Worm (Caenorhabditis elegans) whole organism, young adult: ENCODE results near the gene mff-1.

Source experiments
- B0261.1 ChIP-seq: sonication (generic microtip); optimal IDR thresholded peaks from 2 replicates; lab custom pipeline; 2016; ENCODE audit warnings: mild to moderate bottlenecking, missing genetic modification characterization, moderate library complexity, missing compliant biosample characterization
- B0336.3 ChIP-seq: fragments of 200-800 bp; sonication (Bioruptor generic); IDR thresholded peaks from 2 replicates; pipeline ENCODE4 v1.3.6; 2022; ENCODE audit warnings: missing genetic modification characterization, missing compliant biosample characterization
- F23B12.7 ChIP-seq: sonication (generic microtip); optimal IDR thresholded peaks from 2 replicates; lab custom pipeline; 2017; ENCODE audit warnings: missing genetic modification characterization, mild to moderate bottlenecking, missing compliant biosample characterization, antibody characterized with exemption, moderate library complexity; ENCODE audit not compliant: insufficient read depth
- F49E8.2 ChIP-seq: sonication (generic microtip); optimal IDR thresholded peaks from 3 replicates; lab custom pipeline; 2017; ENCODE audit warnings: missing genetic modification characterization, mild to moderate bottlenecking, missing compliant biosample characterization, antibody characterized with exemption, moderate library complexity; ENCODE audit not compliant: insufficient read depth
- F57C9.4 ChIP-seq: sonication (generic microtip); optimal IDR thresholded peaks from 2 replicates; lab custom pipeline; 2017; ENCODE audit warnings: mild to moderate bottlenecking, missing genetic modification characterization, missing compliant biosample characterization
- K11D2.4 ChIP-seq: fragments of 200-800 bp; sonication (Bioruptor generic); IDR thresholded peaks from 2 replicates; pipeline ENCODE4 v1.3.6; 2022; ENCODE audit warnings: missing genetic modification reagents, missing genetic modification characterization, missing compliant biosample characterization
- K12H6.12 ChIP-seq: fragments of 200-800 bp; sonication (Bioruptor generic); optimal IDR thresholded peaks from 2 replicates; lab custom pipeline; 2018; ENCODE audit warnings: mild to moderate bottlenecking, missing genetic modification characterization, missing compliant biosample characterization
- ama-1 ChIP-seq, 3 experiments: fragments of 150-350 bp in 1 of 3; sonication (generic microtip) in 2 of 3; optimal IDR thresholded peaks; 2 replicates each; lab custom pipeline; 2014 to 2018; ENCODE audit warnings: missing biosample characterization in 2 of 3, missing genetic modification characterization in 2 of 3, missing genetic modification reagents in 2 of 3
- attf-3 ChIP-seq: fragments of 200-800 bp; sonication (Bioruptor generic); conservative IDR thresholded peaks from 2 replicates; pipeline ENCODE4 v1.3.6; 2022; ENCODE audit warnings: missing genetic modification reagents, missing genetic modification characterization, missing compliant biosample characterization
- attf-5 ChIP-seq: fragments of 200-800 bp; sonication (Bioruptor generic); optimal IDR thresholded peaks from 2 replicates; lab custom pipeline; 2018; ENCODE audit warnings: mild to moderate bottlenecking, missing genetic modification characterization, missing compliant biosample characterization
- attf-6 ChIP-seq: fragments of 200-800 bp; sonication (Bioruptor generic); IDR thresholded peaks from 2 replicates; pipeline ENCODE4 v1.3.6; 2022; ENCODE audit warnings: missing genetic modification reagents, missing genetic modification characterization, missing compliant biosample characterization
- bed-2 ChIP-seq: fragments of 200-800 bp; sonication (Bioruptor generic); IDR thresholded peaks from 2 replicates; pipeline ENCODE4 v1.3.6; 2022; ENCODE audit warnings: missing genetic modification reagents, missing genetic modification characterization, missing compliant biosample characterization
- cebp-1 ChIP-seq, 2 experiments: fragments of 200-800 bp in 1 of 2; sonication (Bioruptor generic) in 1 of 2; sonication (generic microtip) in 1 of 2; IDR thresholded peaks in 1 of 2; optimal IDR thresholded peaks in 1 of 2; 2 replicates each; pipeline versions ENCODE4 v1.3.6 to Lab custom; 2017 to 2022; ENCODE audit warnings: missing compliant biosample characterization in 2 of 2, missing genetic modification characterization in 2 of 2, mild to moderate bottlenecking in 1 of 2, missing genetic modification reagents in 1 of 2, moderate library complexity in 1 of 2
- ceh-27 ChIP-seq: fragments of 200-800 bp; sonication (Bioruptor generic); optimal IDR thresholded peaks from 2 replicates; lab custom pipeline; 2018; ENCODE audit warnings: mild to moderate bottlenecking, missing genetic modification characterization, moderate library complexity, missing compliant biosample characterization
- dox-1 ChIP-seq: fragments of 200-800 bp; sonication (Bioruptor generic); IDR thresholded peaks from 2 replicates; pipeline ENCODE4 v1.3.6; 2022; ENCODE audit warnings: missing genetic modification reagents, missing genetic modification characterization, missing compliant biosample characterization
- efl-1 ChIP-seq: fragments of 150-350 bp; optimal IDR thresholded peaks from 2 replicates; lab custom pipeline; 2014; ENCODE audit warnings: missing biosample characterization, missing genetic modification reagents, missing genetic modification characterization
- egl-44 ChIP-seq: fragments of 200-800 bp; sonication (Bioruptor generic); IDR thresholded peaks from 2 replicates; pipeline ENCODE4 v1.3.6; 2022; ENCODE audit warnings: missing genetic modification reagents, missing genetic modification characterization, missing compliant biosample characterization
- gei-17 ChIP-seq: fragments of 200-800 bp; sonication (Bioruptor generic); optimal IDR thresholded peaks from 2 replicates; lab custom pipeline; 2018; ENCODE audit warnings: mild to moderate bottlenecking, missing genetic modification characterization, missing compliant biosample characterization
- hlh-12 ChIP-seq: sonication (generic microtip); optimal IDR thresholded peaks from 2 replicates; lab custom pipeline; 2016; ENCODE audit warnings: missing genetic modification characterization, missing compliant biosample characterization
- hlh-26 ChIP-seq: fragments of 200-800 bp; sonication (Bioruptor generic); conservative IDR thresholded peaks from 2 replicates; pipeline ENCODE4 v1.3.6; 2022; ENCODE audit warnings: missing genetic modification reagents, missing genetic modification characterization, missing compliant biosample characterization
- hmg-1.2 ChIP-seq: fragments of 200-800 bp; sonication (Bioruptor generic); IDR thresholded peaks from 2 replicates; pipeline ENCODE4 v1.3.6; 2022; ENCODE audit warnings: missing genetic modification reagents, missing genetic modification characterization, missing compliant biosample characterization
- hmg-20 ChIP-seq: fragments of 200-800 bp; sonication (Bioruptor generic); IDR thresholded peaks from 2 replicates; pipeline ENCODE4 v1.3.6; 2022; ENCODE audit warnings: missing genetic modification reagents, missing genetic modification characterization, missing compliant biosample characterization
- hsf-1 ChIP-seq: fragments of 200-800 bp; sonication (Bioruptor generic); IDR thresholded peaks from 2 replicates; pipeline ENCODE4 v1.3.6; 2022; ENCODE audit warnings: missing genetic modification reagents, missing genetic modification characterization, missing compliant biosample characterization
- let-526 ChIP-seq: fragments of 200-800 bp; sonication (Bioruptor generic); IDR thresholded peaks from 2 replicates; pipeline ENCODE4 v1.3.6; 2022; ENCODE audit warnings: missing genetic modification reagents, missing genetic modification characterization, missing compliant biosample characterization
- lin-26 ChIP-seq: fragments of 200-800 bp; sonication (Bioruptor generic); IDR thresholded peaks from 2 replicates; pipeline ENCODE4 v1.3.6; 2022; ENCODE audit warnings: missing genetic modification reagents, missing genetic modification characterization, missing compliant biosample characterization
- lin-40 ChIP-seq: sonication (generic microtip); optimal IDR thresholded peaks from 2 replicates; lab custom pipeline; 2016; ENCODE audit warnings: missing genetic modification characterization, mild to moderate bottlenecking, missing compliant biosample characterization, missing genotype, missing genetic modification reagents
- madf-6 ChIP-seq: fragments of 200-800 bp; sonication (Bioruptor generic); IDR thresholded peaks from 2 replicates; pipeline ENCODE4 v1.3.6; 2022; ENCODE audit warnings: missing genetic modification reagents, missing genetic modification characterization, missing compliant biosample characterization
- mcd-1 ChIP-seq: fragments of 200-800 bp; sonication (Bioruptor generic); IDR thresholded peaks from 2 replicates; pipeline ENCODE4 v1.3.6; 2022; ENCODE audit warnings: missing genetic modification reagents, missing genetic modification characterization, missing compliant biosample characterization
- mel-28 ChIP-seq: sonication (generic microtip); optimal IDR thresholded peaks from 2 replicates; lab custom pipeline; 2016; ENCODE audit warnings: borderline replicate concordance, mild to moderate bottlenecking, missing genetic modification characterization, missing compliant biosample characterization
- mes-4 ChIP-seq: sonication (generic microtip); optimal IDR thresholded peaks from 2 replicates; lab custom pipeline; 2016; ENCODE audit warnings: missing genotype, missing genetic modification characterization, missing compliant biosample characterization
- nfyb-1 ChIP-seq: fragments of 200-800 bp; sonication (Bioruptor generic); IDR thresholded peaks from 2 replicates; pipeline ENCODE4 v1.3.6; 2022; ENCODE audit warnings: missing genetic modification reagents, missing genetic modification characterization, missing compliant biosample characterization
- nhr-80 ChIP-seq: sonication (generic microtip); optimal IDR thresholded peaks from 2 replicates; lab custom pipeline; 2016; ENCODE audit warnings: missing genetic modification characterization, missing compliant biosample characterization
- pbrm-1 ChIP-seq: fragments of 200-800 bp; sonication (Bioruptor generic); IDR thresholded peaks from 2 replicates; pipeline ENCODE4 v1.3.6; 2022; ENCODE audit warnings: missing genetic modification reagents, missing genetic modification characterization, missing compliant biosample characterization
- rcor-1 ChIP-seq: fragments of 200-800 bp; sonication (Bioruptor generic); IDR thresholded peaks from 2 replicates; pipeline ENCODE4 v1.3.6; 2022; ENCODE audit warnings: missing genetic modification reagents, missing genetic modification characterization, missing compliant biosample characterization
- rec-8 ChIP-seq, 2 experiments: sonication (generic microtip); optimal IDR thresholded peaks; 2 replicates each; lab custom pipeline; 2016; ENCODE audit warnings: mild to moderate bottlenecking in 2 of 2, missing genetic modification characterization in 2 of 2, missing genetic modification reagents in 2 of 2, missing genotype in 2 of 2, missing biosample characterization in 1 of 2, missing compliant biosample characterization in 1 of 2, moderate library complexity in 1 of 2
- rpc-1 ChIP-seq, 2 experiments: fragments of 150-350 bp in 1 of 2; sonication (generic microtip) in 1 of 2; optimal IDR thresholded peaks; 2 replicates each; lab custom pipeline; 2014 to 2018; ENCODE audit warnings: missing biosample characterization in 1 of 2, missing genetic modification characterization in 1 of 2, missing genetic modification reagents in 1 of 2, missing genotype in 1 of 2
- snpc-3.4 ChIP-seq: sonication (generic microtip); optimal IDR thresholded peaks from 2 replicates; lab custom pipeline; 2017; ENCODE audit warnings: missing genetic modification characterization, mild to moderate bottlenecking, missing compliant biosample characterization, antibody characterized with exemption, moderate library complexity, missing genotype, missing genetic modification reagents
- tbp1 ChIP-seq: fragments of 200-800 bp; sonication (Bioruptor generic); optimal IDR thresholded peaks from 2 replicates; lab custom pipeline; 2018; ENCODE audit warnings: mild to moderate bottlenecking, missing genetic modification characterization, missing compliant biosample characterization
- unc-62 ChIP-seq: fragments of 150-350 bp; optimal IDR thresholded peaks from 2 replicates; lab custom pipeline; 2014; ENCODE audit warnings: missing biosample characterization, missing genetic modification reagents, missing genetic modification characterization
- zfh-2 ChIP-seq: fragments of 200-800 bp; sonication (Bioruptor generic); conservative IDR thresholded peaks from 2 replicates; pipeline ENCODE4 v1.3.6; 2022; ENCODE audit warnings: missing genetic modification reagents, missing genetic modification characterization, missing compliant biosample characterization
- ztf-26 ChIP-seq: sonication (generic microtip); optimal IDR thresholded peaks from 2 replicates; lab custom pipeline; 2017; ENCODE audit warnings: missing genetic modification characterization, missing compliant biosample characterization
- ztf-3 ChIP-seq: fragments of 200-800 bp; sonication (Bioruptor generic); optimal IDR thresholded peaks from 2 replicates; lab custom pipeline; 2018; ENCODE audit warnings: mild to moderate bottlenecking, missing genetic modification characterization, missing compliant biosample characterization
- ztf-6 ChIP-seq: fragments of 200-800 bp; sonication (Bioruptor generic); IDR thresholded peaks from 2 replicates; pipeline ENCODE4 v1.3.6; 2022; ENCODE audit warnings: missing genetic modification reagents, missing genetic modification characterization, missing compliant biosample characterization

Gene mff-1

ce11 chrX:12975595-12976089, 11.4 kb downstream of the mff-1 start, which contains the start of gene ppk-3:
Gene ppk-3, minus strand, starts transcription at chrX:12975645.
- no peak for TF ChIP-seq bed-2 (GFP tag; lab: Robert Waterston, UW)
- TF ChIP-seq tbp1 (GFP tag; lab: Kevin White, UChicago) = peak; percentile 9
- peak; percentile 22 for TF ChIP-seq nhr-80
- peak; percentile 15 for TF ChIP-seq F23B12.7 (tag; lab: Kevin White, UChicago)
- TF ChIP-seq madf-6 (GFP tag; lab: Robert Waterston, UW) = peak; percentile 30; the same call in 1 of the 2 replicates
- 0 out of 2 replicates have a peak, but pooled peaks have one; percentile 32 for TF ChIP-seq pbrm-1
- TF ChIP-seq lin-40 (tag; lab: Kevin White, UChicago) = peak; percentile 67
- TF ChIP-seq unc-62 (GFP tag; lab: Kevin White, UChicago) = no peak
- TF ChIP-seq hsf-1 (GFP tag; lab: Robert Waterston, UW) = no peak
- TF ChIP-seq egl-44 (GFP tag; lab: Robert Waterston, UW) = no peak
- peak; percentile 92 for TF ChIP-seq hmg-1.2
- peak; percentile 55; the same call in 1 of the 2 replicates for TF ChIP-seq zfh-2 (GFP tag; lab: Robert Waterston, UW)
- peak; percentile 10 for TF ChIP-seq gei-17 (GFP tag; lab: Kevin White, UChicago)
- TF ChIP-seq mes-4 = no peak
- peak; percentile 72 for TF ChIP-seq dox-1 (GFP tag; lab: Robert Waterston, UW)
- TF ChIP-seq lin-26 (GFP tag; lab: Robert Waterston, UW) = 0 out of 2 replicates have a peak, but pooled peaks have one; percentile 56
- 0 out of 2 replicates have a peak, but pooled peaks have one; percentile 25 for TF ChIP-seq let-526
- TF ChIP-seq ceh-27 (GFP tag; lab: Kevin White, UChicago) = peak; percentile 37
- TF ChIP-seq B0261.1 (tag; lab: Kevin White, UChicago) = no peak
- TF ChIP-seq efl-1 (GFP tag; lab: Kevin White, UChicago) = peak; percentile 62
- TF ChIP-seq K12H6.12 (tag; lab: Kevin White, UChicago) = peak; percentile 32
- TF ChIP-seq cebp-1 (GFP tag; IDR thresholded peaks at IDR 0.05; lab: Robert Waterston, UW) = peak; percentile 36; the same call in 1 of the 2 replicates
- TF ChIP-seq cebp-1 (tag; optimal IDR thresholded peaks at IDR 0.05; lab: Kevin White, UChicago) = peak; percentile 92
- no peak for TF ChIP-seq attf-6 (GFP tag; lab: Robert Waterston, UW)
- TF ChIP-seq K11D2.4 (GFP tag; lab: Robert Waterston, UW) = 0 out of 2 replicates have a peak, but pooled peaks have one; percentile 27
- TF ChIP-seq rcor-1 = 0 out of 2 replicates have a peak, but pooled peaks have one; percentile 25
- TF ChIP-seq attf-3 (GFP tag; lab: Robert Waterston, UW) = 0 out of 2 replicates have a peak, but pooled peaks have one; percentile 12
- no peak for TF ChIP-seq snpc-3.4 (tag; lab: Kevin White, UChicago)
- 0 out of 2 replicates have a peak, but pooled peaks have one; percentile 58 for TF ChIP-seq ztf-6 (GFP tag; lab: Robert Waterston, UW)
- TF ChIP-seq attf-5 (GFP tag; lab: Kevin White, UChicago) = peak; percentile 3
- TF ChIP-seq B0336.3 (GFP tag; lab: Robert Waterston, UW) = 0 out of 2 replicates have a peak, but pooled peaks have one; percentile 28
- no peak for TF ChIP-seq hlh-26
- TF ChIP-seq mcd-1 (GFP tag; lab: Robert Waterston, UW) = peak; percentile 97

ce11 chrX:12967037-12967436, 20.0 kb downstream of the mff-1 start:
- TF ChIP-seq rpc-1 (optimal IDR thresholded peaks at IDR 0.05; lab: Kevin White, UChicago) (peak; percentile 3), rpc-1 (tag; optimal IDR thresholded peaks at IDR 0.05; lab: Kevin White, UChicago) (peak; percentile 56)

- TF ChIP-seq ztf-26 (tag; lab: Kevin White, UChicago) (no peak), F57C9.4 (tag; lab: Kevin White, UChicago) (no peak), hmg-1.2 (no peak), ama-1 (optimal IDR thresholded peaks at IDR 0.05; lab: Kevin White, UChicago) (no peak), ama-1 (GFP tag; optimal IDR thresholded peaks at IDR 0.05; lab: Kevin White, UChicago) (no peak), ztf-3 (GFP tag; lab: Kevin White, UChicago) (no peak), F49E8.2 (tag; lab: Kevin White, UChicago) (no peak), unc-62 (GFP tag; lab: Kevin White, UChicago) (no peak), hlh-26 (no peak), nfyb-1 (GFP tag; lab: Robert Waterston, UW) (no peak), mel-28 (tag; lab: Kevin White, UChicago) (no peak), hlh-12 (tag; lab: Kevin White, UChicago) (no peak), rec-8 (tag; optimal IDR thresholded peaks at IDR 0.05; lab: Kevin White, UChicago) (no peak), hmg-20 (no peak), madf-6 (GFP tag; lab: Robert Waterston, UW) (no peak), attf-5 (GFP tag; lab: Kevin White, UChicago) (no peak), F23B12.7 (tag; lab: Kevin White, UChicago) (no peak)
These were observed 21.9 kb downstream of the mff-1 start, which contains the start of gene frpr-2 for ce11 chrX:12965163-12965562. Gene frpr-2, plus strand, starts transcription at chrX:12965463.
